Worm (Caenorhabditis elegans) whole organism, mixed stage, embryonic: Measurements from ENCODE around the gene F01E11.20.

Source experiments
- ceh-43 ChIP-seq: fragments of 200-800 bp; sonication (Bioruptor generic); optimal IDR thresholded peaks from 2 replicates; lab custom pipeline; 2018; ENCODE audit warnings: mild to moderate bottlenecking, missing genetic modification characterization, moderate library complexity, missing compliant biosample characterization
- elt-3 ChIP-seq: fragments of 150-350 bp; optimal IDR thresholded peaks from 2 replicates; lab custom pipeline; 2014; ENCODE audit warnings: missing biosample characterization, missing genetic modification characterization
- nhr-237 ChIP-seq: fragments of 150-350 bp; optimal IDR thresholded peaks from 2 replicates; lab custom pipeline; 2014; ENCODE audit warnings: missing biosample characterization, missing genetic modification characterization
- nhr-28 ChIP-seq: fragments of 150-350 bp; optimal IDR thresholded peaks from 2 replicates; lab custom pipeline; 2014; ENCODE audit warnings: missing biosample characterization, missing genetic modification characterization
- nhr-76 ChIP-seq: sonication (generic microtip); optimal IDR thresholded peaks from 2 replicates; lab custom pipeline; 2017; ENCODE audit warnings: missing biosample characterization, missing genetic modification characterization
- unc-39 ChIP-seq: fragments of 150-350 bp; optimal IDR thresholded peaks from 2 replicates; lab custom pipeline; 2014; ENCODE audit warnings: missing biosample characterization, missing genetic modification characterization

- no peak for TF ChIP-seq ceh-43
- no peak for TF ChIP-seq unc-39 (tag; lab: Kevin White, UChicago)
- no peak for TF ChIP-seq nhr-76
- TF ChIP-seq elt-3 (tag; lab: Kevin White, UChicago), result no peak
- TF ChIP-seq nhr-28, result no peak
- TF ChIP-seq nhr-237 (tag; lab: Kevin White, UChicago), result no peak
Observed at ce11 chrX:6971301-6971700, 25.0 kb downstream of the F01E11.20 start.
